Fruit fly (Drosophila melanogaster): Measurements from ENCODE around the gene AlkB.

- TF ChIP-seq CG14711 (tag; optimal IDR thresholded peaks at IDR 0.05), result no peak
- no peak for TF ChIP-seq toe (GFP tag; optimal IDR thresholded peaks at IDR 0.05)
- peak; percentile 86 for TF ChIP-seq tj (GFP tag; optimal IDR thresholded peaks at IDR 0.05)
Measured at dm6 chrX:15814485-15814884, 44.8 kb downstream of the AlkB start.

All from whole organism, adult.